Fruit fly (Drosophila melanogaster): ENCODE results near the gene SmydA-8.

The SmydA-8 gene

dm6 chrX:2221598-2221997 lies 8.0 kb upstream of the SmydA-8 start:
- TF ChIP-seq CTCF (optimal IDR thresholded peaks at IDR 0.05) (no peak), CG8478 (optimal IDR thresholded peaks at IDR 0.05) (no peak)

dm6 chrX:2219899-2220298 lies 6.3 kb upstream of the SmydA-8 start:
- no peak for TF ChIP-seq CTCF (optimal IDR thresholded peaks at IDR 0.05)
- TF ChIP-seq CG8478 (optimal IDR thresholded peaks at IDR 0.05): no peak

DNA sequence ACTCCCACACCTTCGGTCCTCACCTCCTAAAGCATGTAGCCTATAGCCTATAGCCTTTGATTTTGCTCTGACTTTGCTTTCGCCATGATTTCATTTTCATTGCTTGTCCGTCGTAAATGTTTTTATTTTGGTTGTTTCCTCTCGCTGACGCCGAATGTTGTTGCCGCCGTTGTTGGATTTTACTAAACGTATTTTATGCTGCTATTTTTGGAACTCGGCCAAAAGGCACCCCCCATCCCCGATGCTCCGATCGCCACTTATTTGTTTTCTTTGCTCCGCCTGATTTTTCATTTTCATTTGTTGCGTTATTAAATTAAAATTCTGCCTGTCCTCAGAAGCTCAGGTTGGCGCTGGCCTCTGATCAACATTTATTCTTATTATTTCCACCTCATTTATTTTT lies 5.6 kb upstream of the SmydA-8 start:
- TF ChIP-seq CTCF (optimal IDR thresholded peaks at IDR 0.05) (no peak), CG8478 (optimal IDR thresholded peaks at IDR 0.05) (no peak)

- TF ChIP-seq CG8478 (optimal IDR thresholded peaks at IDR 0.05): no peak
- TF ChIP-seq CTCF (optimal IDR thresholded peaks at IDR 0.05): no peak
Measured at dm6 chrX:2218455-2218854, 4.8 kb upstream of the SmydA-8 start.

DNA sequence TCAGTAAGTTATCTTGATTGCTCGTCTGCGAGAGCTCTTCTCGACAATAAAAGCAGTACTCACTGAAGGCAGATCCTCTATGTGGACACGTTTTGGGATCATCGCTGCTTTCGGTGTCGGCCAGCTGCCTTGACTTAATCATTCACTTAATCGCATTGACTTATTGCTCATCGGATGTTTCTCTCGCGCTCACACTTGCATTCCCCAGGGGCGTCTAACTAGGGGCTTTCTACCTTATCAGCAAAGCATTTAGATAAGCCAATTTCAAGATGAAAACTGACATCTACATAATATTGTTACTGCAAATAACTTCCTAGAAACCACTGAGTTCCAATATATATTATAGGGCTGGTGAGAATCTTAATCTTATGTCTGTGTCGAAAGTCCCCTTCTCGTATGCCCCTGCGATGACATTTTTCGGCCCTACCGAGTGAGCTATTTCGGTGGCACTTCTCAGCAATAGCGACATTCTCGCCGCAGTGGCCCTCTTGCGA lies 1.2 kb downstream of the SmydA-8 start:
- no peak for TF ChIP-seq CG8478 (optimal IDR thresholded peaks at IDR 0.05)
- TF ChIP-seq CTCF (optimal IDR thresholded peaks at IDR 0.05): no peak

DNA sequence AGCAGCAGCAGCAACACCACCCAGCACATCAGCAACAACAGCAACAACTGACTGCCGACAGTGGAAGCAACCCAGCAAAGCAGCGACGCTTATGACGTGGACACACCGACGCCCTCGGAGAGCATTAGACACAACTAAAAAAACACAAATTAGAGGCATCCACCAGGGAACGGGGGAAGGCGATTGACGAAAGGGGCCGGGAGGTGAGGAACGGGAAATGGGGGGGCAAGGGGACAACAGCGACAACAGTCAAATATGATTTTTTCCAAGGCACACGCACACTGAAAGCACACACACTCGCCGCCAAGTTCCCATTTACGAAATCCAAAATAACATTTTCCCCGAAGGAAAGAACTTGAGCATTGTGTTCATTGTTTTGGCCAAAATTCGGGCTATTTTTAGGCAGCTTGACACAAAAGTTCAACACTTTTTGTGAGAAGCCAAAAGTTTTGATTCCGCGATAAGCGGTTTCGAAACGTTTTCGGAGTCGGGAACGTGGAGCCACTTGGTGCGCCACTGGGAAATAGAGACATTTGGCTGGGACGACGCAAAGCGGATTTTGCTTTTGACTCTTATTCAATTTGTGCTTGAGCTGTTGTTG lies 4.9 kb downstream of the SmydA-8 start:
- TF ChIP-seq CTCF (optimal IDR thresholded peaks at IDR 0.05) (no peak), CG8478 (optimal IDR thresholded peaks at IDR 0.05) (no peak)

dm6 chrX:2203766-2204165 lies 9.8 kb downstream of the SmydA-8 start, which contains the start of gene FarO:
Gene FarO (minus strand): TSS chrX:2203866.
- TF ChIP-seq CG8478 (optimal IDR thresholded peaks at IDR 0.05): no peak
- TF ChIP-seq CTCF (optimal IDR thresholded peaks at IDR 0.05): no peak

DNA sequence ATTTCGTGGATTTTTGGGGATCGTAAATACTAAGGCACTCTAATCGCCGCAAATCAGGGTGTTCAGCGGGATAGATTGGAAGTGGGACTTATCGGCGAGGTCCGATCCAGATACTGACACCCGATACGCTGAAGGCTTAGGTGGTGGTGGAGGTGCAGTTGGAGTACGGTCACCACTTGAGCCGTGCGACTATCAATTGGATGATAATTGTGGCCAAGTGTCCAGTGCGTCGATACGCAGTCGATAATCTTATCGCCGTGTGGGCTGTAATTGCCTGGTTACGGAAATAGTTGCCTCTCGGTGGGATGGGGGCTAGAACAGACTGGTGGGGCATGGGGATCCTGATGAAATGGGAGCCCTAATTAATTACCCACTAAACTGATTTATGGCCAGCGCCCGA lies 14.3 kb downstream of the SmydA-8 start:
- TF ChIP-seq CG8478 (optimal IDR thresholded peaks at IDR 0.05) (no peak), CTCF (optimal IDR thresholded peaks at IDR 0.05) (no peak)

dm6 chrX:2198272-2198571 lies 15.4 kb downstream of the SmydA-8 start:
- TF ChIP-seq CTCF (optimal IDR thresholded peaks at IDR 0.05) (no peak), CG8478 (optimal IDR thresholded peaks at IDR 0.05) (no peak)

- TF ChIP-seq CG8478 (optimal IDR thresholded peaks at IDR 0.05): no peak
- TF ChIP-seq CTCF (optimal IDR thresholded peaks at IDR 0.05): no peak
Measured at dm6 chrX:2197414-2198271, 16.0 kb downstream of the SmydA-8 start.

- no peak for TF ChIP-seq CTCF (optimal IDR thresholded peaks at IDR 0.05)
- no peak for TF ChIP-seq CG8478 (optimal IDR thresholded peaks at IDR 0.05)
Measured at dm6 chrX:2196086-2196732, 17.4 kb downstream of the SmydA-8 start.

dm6 chrX:2194208-2195094 lies 19.2 kb downstream of the SmydA-8 start:
- TF ChIP-seq CG8478 (optimal IDR thresholded peaks at IDR 0.05) (no peak), CTCF (optimal IDR thresholded peaks at IDR 0.05) (no peak)

DNA sequence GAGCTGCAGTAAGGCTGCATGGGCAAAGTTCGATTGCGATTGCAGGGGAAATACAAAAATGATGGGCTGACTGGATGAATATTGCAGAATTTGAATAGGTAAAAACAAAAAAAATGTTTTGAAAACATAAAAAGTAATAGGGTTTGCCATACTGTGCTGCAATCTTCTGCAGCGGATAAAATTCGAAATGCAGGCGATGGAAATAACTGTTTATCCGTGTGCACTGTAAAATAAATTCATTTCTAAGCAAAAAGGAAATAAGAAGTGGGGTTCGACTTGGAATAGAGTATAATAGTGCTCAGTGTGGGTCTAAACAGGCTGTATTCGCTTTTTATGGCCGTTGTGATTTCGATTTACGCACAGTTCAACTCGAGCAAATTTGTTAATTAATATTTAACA lies 19.8 kb downstream of the SmydA-8 start, which contains the start of gene CG14053:
Gene CG14053 (minus strand): TSS at position 101 of the 399 bp plus-strand sequence.
- TF ChIP-seq CG8478 (optimal IDR thresholded peaks at IDR 0.05) (no peak), CTCF (optimal IDR thresholded peaks at IDR 0.05) (no peak)

dm6 chrX:2193158-2193557 lies 20.5 kb downstream of the SmydA-8 start:
- TF ChIP-seq CG8478 (optimal IDR thresholded peaks at IDR 0.05) (no peak), CTCF (optimal IDR thresholded peaks at IDR 0.05) (no peak)

- TF ChIP-seq CG8478 (optimal IDR thresholded peaks at IDR 0.05): no peak
- no peak for TF ChIP-seq CTCF (optimal IDR thresholded peaks at IDR 0.05)
Measured at dm6 chrX:2191896-2192295, 21.7 kb downstream of the SmydA-8 start.

Data from S2 (cell line).